Worm (Caenorhabditis elegans): Measurements from ENCODE around the gene C40C9.3.

The C40C9.3 gene

ce11 chrX:13633876-13634479 lies 13.4 kb upstream of the C40C9.3 start:
- no peak for TF ChIP-seq set-16 (GFP tag; IDR thresholded peaks at IDR 0.05)
- TF ChIP-seq fkh-10 (GFP tag; optimal IDR thresholded peaks at IDR 0.05): peak; percentile 42
- TF ChIP-seq php-3 (GFP tag; IDR thresholded peaks at IDR 0.05): no peak
- TF ChIP-seq mxl-3 (GFP tag; optimal IDR thresholded peaks at IDR 0.05): no peak
- TF ChIP-seq nhr-102 (tag; optimal IDR thresholded peaks at IDR 0.05): no peak
- no peak for TF ChIP-seq nhr-10 (tag; optimal IDR thresholded peaks at IDR 0.05)
- TF ChIP-seq zip-2 (tag; optimal IDR thresholded peaks at IDR 0.05): no peak
- no peak for TF ChIP-seq sdz-12 (GFP tag; optimal IDR thresholded peaks at IDR 0.05)
- TF ChIP-seq nhr-237 (tag; optimal IDR thresholded peaks at IDR 0.05): no peak
- TF ChIP-seq F49E8.2 (tag; optimal IDR thresholded peaks at IDR 0.05; ENCODE audit: borderline replicate concordance): no peak
- TF ChIP-seq hlh-11 (tag; optimal IDR thresholded peaks at IDR 0.05): no peak
- no peak for TF ChIP-seq R02D3.7 (tag; optimal IDR thresholded peaks at IDR 0.05)
- TF ChIP-seq nhr-11 (tag; optimal IDR thresholded peaks at IDR 0.05): peak; percentile 18
- TF ChIP-seq nhr-111 (GFP tag; optimal IDR thresholded peaks at IDR 0.05): no peak
- TF ChIP-seq dmd-6 (GFP tag; IDR thresholded peaks at IDR 0.05): no peak
- no peak for TF ChIP-seq nhr-41 (GFP tag; IDR thresholded peaks at IDR 0.05)
- TF ChIP-seq dmd-8 (GFP tag; IDR thresholded peaks at IDR 0.05): no peak
- peak; percentile 32 for TF ChIP-seq ces-1 (GFP tag; optimal IDR thresholded peaks at IDR 0.05)
- TF ChIP-seq mdl-1 (tag; optimal IDR thresholded peaks at IDR 0.05): no peak

- TF ChIP-seq F37D6.2 (tag; optimal IDR thresholded peaks at IDR 0.05) (no peak), hlh-30 (tag; optimal IDR thresholded peaks at IDR 0.05; ENCODE audit: insufficient read depth) (no peak), unc-39 (tag; optimal IDR thresholded peaks at IDR 0.05) (no peak), unc-62 (GFP tag; optimal IDR thresholded peaks at IDR 0.05 in 1 of 2) (no peak), unc-62 (tag; optimal IDR thresholded peaks at IDR 0.05) (no peak), madf-9 (GFP tag; conservative IDR thresholded peaks at IDR 0.05) (no peak), tag-97 (GFP tag; IDR thresholded peaks at IDR 0.05) (no peak), nhr-111 (GFP tag; optimal IDR thresholded peaks at IDR 0.05) (no peak), ama-1 (optimal IDR thresholded peaks at IDR 0.05) (no peak), daf-19 (GFP tag; conservative IDR thresholded peaks at IDR 0.05) (no peak), nhr-41 (GFP tag; IDR thresholded peaks at IDR 0.05) (no peak), dmd-9 (GFP tag; IDR thresholded peaks at IDR 0.05) (no peak), nhr-11 (tag; optimal IDR thresholded peaks at IDR 0.05) (no peak)
Observed at ce11 chrX:13637526-13637925, 9.9 kb upstream of the C40C9.3 start.

ce11 chrX:13638351-13638958 lies 8.9 kb upstream of the C40C9.3 start:
- TF ChIP-seq daf-16 (GFP tag; optimal IDR thresholded peaks at IDR 0.05) (peak in 1 of 2 experiments; percentile 40), daf-16 (tag; optimal IDR thresholded peaks at IDR 0.05) (no peak), snpc-4 (tag; optimal IDR thresholded peaks at IDR 0.05) (no peak), dpl-1 (GFP tag; optimal IDR thresholded peaks at IDR 0.05) (no peak), unc-39 (tag; optimal IDR thresholded peaks at IDR 0.05) (no peak), ZK337.2 (GFP tag; IDR thresholded peaks at IDR 0.05) (no peak), tag-97 (GFP tag; IDR thresholded peaks at IDR 0.05) (no peak), ceh-62 (tag; optimal IDR thresholded peaks at IDR 0.05) (no peak), Y75B8A.6 (GFP tag; IDR thresholded peaks at IDR 0.05) (no peak), nhr-77 (tag; optimal IDR thresholded peaks at IDR 0.05) (no peak), fos-1 (tag; optimal IDR thresholded peaks at IDR 0.05) (no peak), mxl-3 (GFP tag; optimal IDR thresholded peaks at IDR 0.05) (peak; percentile 16), dmd-6 (GFP tag; IDR thresholded peaks at IDR 0.05) (no peak), ama-1 (optimal IDR thresholded peaks at IDR 0.05) (no peak), hlh-30 (tag; optimal IDR thresholded peaks at IDR 0.05; ENCODE audit: insufficient read depth) (no peak), unc-62 (GFP tag; optimal IDR thresholded peaks at IDR 0.05 in 1 of 2) (peak in 1 of 2 experiments; percentile 92), unc-62 (tag; optimal IDR thresholded peaks at IDR 0.05) (no peak), jun-1 (tag; optimal IDR thresholded peaks at IDR 0.05) (no peak), nhr-25 (tag; optimal IDR thresholded peaks at IDR 0.05; ENCODE audit: borderline replicate concordance, insufficient read depth) (no peak), F44E2.7 (GFP tag; IDR thresholded peaks at IDR 0.05) (0 out of 2 replicates have a peak, but pooled peaks have one; percentile 23), lim-7 (GFP tag; IDR thresholded peaks at IDR 0.05) (no peak), fkh-10 (GFP tag; optimal IDR thresholded peaks at IDR 0.05) (no peak), hmg-1.1 (GFP tag; IDR thresholded peaks at IDR 0.05) (no peak), T20F7.1 (GFP tag; optimal IDR thresholded peaks at IDR 0.05) (no peak), attf-4 (tag; optimal IDR thresholded peaks at IDR 0.05) (no peak)

All from whole organism, L4 larva.